Worm (Caenorhabditis elegans) whole organism, L3 larva: ENCODE measurements around the gene dnj-2.

Experiments
- ZK546.5 ChIP-seq: sonication (generic microtip); optimal IDR thresholded peaks from 2 replicates; lab custom pipeline; 2017; ENCODE audit warnings: missing biosample characterization, missing genetic modification characterization
- aly-2 ChIP-seq: fragments of 150-350 bp; optimal IDR thresholded peaks from 2 replicates; lab custom pipeline; 2014; ENCODE audit warnings: missing biosample characterization, missing genetic modification characterization
- ama-1 ChIP-seq: fragments of 150-350 bp; optimal IDR thresholded peaks from 2 replicates; lab custom pipeline; 2018
- ceh-16 ChIP-seq: sonication (generic microtip); optimal IDR thresholded peaks from 2 replicates; lab custom pipeline; 2017; ENCODE audit warnings: missing biosample characterization, missing genetic modification characterization
- ceh-82 ChIP-seq: fragments of 150-350 bp; optimal IDR thresholded peaks from 2 replicates; lab custom pipeline; 2014; ENCODE audit warnings: missing biosample characterization, missing genetic modification characterization
- ceh-9 ChIP-seq: sonication (generic microtip); optimal IDR thresholded peaks from 2 replicates; lab custom pipeline; 2018; ENCODE audit warnings: missing biosample characterization, missing genetic modification characterization
- daf-12 ChIP-seq: fragments of 150-350 bp; optimal IDR thresholded peaks from 2 replicates; lab custom pipeline; 2014; ENCODE audit warnings: missing biosample characterization, missing genetic modification reagents, missing genetic modification characterization
- egl-27 ChIP-seq: sonication (generic microtip); optimal IDR thresholded peaks from 4 replicates; lab custom pipeline; 2017; ENCODE audit warnings: missing biosample characterization, missing genetic modification reagents, missing genetic modification characterization
- egl-5 ChIP-seq: fragments of 150-350 bp; optimal IDR thresholded peaks from 2 replicates; lab custom pipeline; 2017; ENCODE audit warnings: missing biosample characterization, missing genetic modification reagents, missing genetic modification characterization, inconsistent platforms
- elt-1 ChIP-seq: fragments of 150-350 bp; optimal IDR thresholded peaks from 2 replicates; lab custom pipeline; 2014; ENCODE audit warnings: missing biosample characterization, missing genetic modification characterization
- elt-3 ChIP-seq, 3 experiments: fragments of 150-350 bp in 1 of 3; sonication (generic microtip) in 2 of 3; optimal IDR thresholded peaks; 2 replicates in 2 of 3; 4 replicates in 1 of 3; lab custom pipeline; 2014 to 2017; ENCODE audit warnings: missing biosample characterization in 3 of 3, missing genetic modification characterization in 3 of 3
- fkh-10 ChIP-seq: sonication (generic microtip); optimal IDR thresholded peaks from 2 replicates; lab custom pipeline; 2017; ENCODE audit warnings: missing biosample characterization, missing genetic modification reagents, missing genetic modification characterization
- fos-1 ChIP-seq: fragments of 150-350 bp; optimal IDR thresholded peaks from 2 replicates; lab custom pipeline; 2014; ENCODE audit warnings: missing biosample characterization, missing genetic modification characterization
- hmg-11 ChIP-seq: sonication (generic microtip); optimal IDR thresholded peaks from 2 replicates; lab custom pipeline; 2016; ENCODE audit warnings: missing genetic modification characterization, missing compliant biosample characterization
- lin-15B ChIP-seq: fragments of 150-350 bp; optimal IDR thresholded peaks from 2 replicates; lab custom pipeline; 2014; ENCODE audit warnings: missing biosample characterization, missing genetic modification characterization
- lin-39 ChIP-seq: fragments of 150-350 bp; optimal IDR thresholded peaks from 2 replicates; lab custom pipeline; 2018; ENCODE audit warnings: missing biosample characterization, missing genetic modification reagents, missing genetic modification characterization
- lsy-12 ChIP-seq: sonication (generic microtip); optimal IDR thresholded peaks from 2 replicates; lab custom pipeline; 2016; ENCODE audit warnings: mild to moderate bottlenecking, missing genetic modification characterization, missing compliant biosample characterization
- nfya-1 ChIP-seq: sonication (generic microtip); optimal IDR thresholded peaks from 2 replicates; lab custom pipeline; 2017; ENCODE audit warnings: missing genetic modification characterization, mild to moderate bottlenecking, missing compliant biosample characterization, antibody characterized with exemption, moderate library complexity; ENCODE audit not compliant: insufficient read depth
- nhr-11 ChIP-seq: fragments of 150-350 bp; optimal IDR thresholded peaks from 2 replicates; lab custom pipeline; 2014; ENCODE audit warnings: missing biosample characterization, missing genetic modification characterization
- nhr-25 ChIP-seq: sonication (generic microtip); optimal IDR thresholded peaks from 2 replicates; lab custom pipeline; 2017; ENCODE audit warnings: missing biosample characterization, missing genetic modification characterization
- nhr-67 ChIP-seq: fragments of 150-350 bp; optimal IDR thresholded peaks from 2 replicates; lab custom pipeline; 2014; ENCODE audit warnings: missing biosample characterization, missing genetic modification characterization
- nhr-76 ChIP-seq: fragments of 150-350 bp; sonication (generic microtip); optimal IDR thresholded peaks from 5 replicates; lab custom pipeline; 2014; ENCODE audit warnings: missing biosample characterization, missing genetic modification characterization
- pha-4 ChIP-seq: fragments of 150-350 bp; optimal IDR thresholded peaks from 2 replicates; lab custom pipeline; 2014; ENCODE audit warnings: missing biosample characterization, missing genetic modification reagents, missing genetic modification characterization
- pqm-1 ChIP-seq: fragments of 150-350 bp; optimal IDR thresholded peaks from 2 replicates; lab custom pipeline; 2017; ENCODE audit warnings: missing biosample characterization, missing genetic modification characterization, inconsistent platforms
- sea-2 ChIP-seq: fragments of 150-350 bp; sonication (generic microtip); optimal IDR thresholded peaks from 4 replicates; lab custom pipeline; 2014; ENCODE audit warnings: missing biosample characterization, missing genetic modification reagents, missing genetic modification characterization
- skn-1 ChIP-seq: fragments of 150-350 bp; optimal IDR thresholded peaks from 2 replicates; lab custom pipeline; 2014; ENCODE audit warnings: missing biosample characterization, missing genetic modification characterization
- snpc-4 ChIP-seq: fragments of 150-350 bp; optimal IDR thresholded peaks from 2 replicates; lab custom pipeline; 2014; ENCODE audit warnings: missing biosample characterization, missing genetic modification characterization
- unc-62 ChIP-seq: fragments of 150-350 bp; sonication (generic microtip); optimal IDR thresholded peaks from 4 replicates; lab custom pipeline; 2014; ENCODE audit warnings: missing biosample characterization, missing genetic modification reagents, missing genetic modification characterization
- zag-1 ChIP-seq: fragments of 150-350 bp; optimal IDR thresholded peaks from 2 replicates; lab custom pipeline; 2014; ENCODE audit warnings: missing biosample characterization, missing genetic modification characterization
- ztf-4 ChIP-seq: fragments of 150-350 bp; optimal IDR thresholded peaks from 2 replicates; lab custom pipeline; 2014; ENCODE audit warnings: missing biosample characterization, missing genetic modification characterization

Gene dnj-2

DNA sequence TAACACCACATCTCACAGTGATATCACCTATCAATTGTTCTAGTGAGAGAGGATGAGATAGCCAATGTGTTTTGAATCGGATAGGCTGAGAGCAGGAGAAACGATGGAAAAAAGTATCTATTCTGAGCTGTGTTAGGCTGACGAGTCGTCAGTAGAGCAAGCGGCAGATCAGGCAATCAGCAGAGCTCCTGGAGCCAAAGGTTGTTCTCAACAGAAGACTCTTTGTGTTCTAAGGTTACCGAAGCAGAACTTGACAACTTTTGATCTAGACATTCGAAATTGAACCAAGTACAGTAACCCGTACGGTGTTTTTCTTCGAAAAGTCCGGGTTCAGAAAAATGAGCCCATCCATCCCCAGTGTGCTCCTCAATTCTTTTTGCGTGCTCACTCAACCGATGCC is 39.0 kb upstream of the dnj-2 start:
- TF ChIP-seq ztf-4 (tag; lab: Kevin White, UChicago) = no peak
- peak; percentile 8 for TF ChIP-seq nhr-11 (tag; lab: Kevin White, UChicago)
- TF ChIP-seq lin-15B (tag; lab: Kevin White, UChicago) = no peak
- TF ChIP-seq lsy-12 (tag; lab: Kevin White, UChicago) = no peak
- TF ChIP-seq, all 47 proteins: peak for 1

- TF ChIP-seq ZK546.5 (tag; lab: Kevin White, UChicago) (no peak), unc-62 (GFP tag; lab: Kevin White, UChicago) (no peak), zag-1 (tag; lab: Kevin White, UChicago) (no peak), hmg-11 (tag; lab: Kevin White, UChicago) (no peak), lin-15B (tag; lab: Kevin White, UChicago) (no peak), sea-2 (GFP tag; lab: Kevin White, UChicago) (no peak), pqm-1 (no peak), snpc-4 (tag; lab: Kevin White, UChicago) (no peak), egl-27 (no peak), ceh-82 (tag; lab: Kevin White, UChicago) (no peak), elt-3 (tag; optimal IDR thresholded peaks at IDR 0.05; lab: Kevin White, UChicago) (no peak), nhr-11 (tag; lab: Kevin White, UChicago) (no peak), daf-12 (tag; lab: Kevin White, UChicago) (no peak), nhr-76 (tag; lab: Kevin White, UChicago) (no peak)
Measured at ce11 chrIV:11351563-11351962, 37.8 kb upstream of the dnj-2 start.

DNA sequence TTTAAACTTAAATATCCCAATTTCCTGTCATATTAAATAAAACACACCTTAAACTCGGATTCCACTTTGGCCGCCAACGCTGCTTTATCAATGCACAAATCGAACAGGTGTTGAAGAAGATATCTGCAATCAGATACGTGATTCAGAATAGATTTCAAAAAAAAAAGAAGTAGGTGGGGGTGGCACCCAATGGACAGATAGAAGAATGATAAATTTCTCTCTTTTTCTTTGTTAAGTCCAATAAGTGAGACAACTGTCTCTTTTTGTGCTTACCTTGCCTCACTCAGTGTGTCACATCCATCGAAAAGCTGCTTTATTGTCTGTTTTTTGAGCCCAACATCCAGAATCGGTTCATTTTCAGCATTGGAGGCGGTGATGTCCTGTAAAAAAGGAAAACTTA is 37.0 kb upstream of the dnj-2 start:
- no peak for TF ChIP-seq egl-27
- no peak for TF ChIP-seq ama-1 (lab: Kevin White, UChicago)
- TF ChIP-seq nhr-76 (tag; lab: Kevin White, UChicago) = no peak
- no peak for TF ChIP-seq zag-1 (tag; lab: Kevin White, UChicago)
- TF ChIP-seq aly-2 (tag; lab: Kevin White, UChicago) = no peak
- TF ChIP-seq nhr-25 (tag; lab: Kevin White, UChicago) = no peak
- TF ChIP-seq sea-2 (GFP tag; lab: Kevin White, UChicago) = no peak
- TF ChIP-seq fos-1 (tag; lab: Kevin White, UChicago) = no peak
- TF ChIP-seq egl-5 (tag; lab: Kevin White, UChicago) = no peak
- TF ChIP-seq nhr-11 (tag; lab: Kevin White, UChicago) = no peak
- no peak for TF ChIP-seq pha-4 (tag; lab: Kevin White, UChicago)
- TF ChIP-seq lin-15B (tag; lab: Kevin White, UChicago) = no peak
- TF ChIP-seq fkh-10 = no peak
- TF ChIP-seq lin-39 = peak; percentile 29
- TF ChIP-seq nfya-1 (tag; lab: Kevin White, UChicago) = peak; percentile 13
- TF ChIP-seq ceh-16 (tag; lab: Kevin White, UChicago) = no peak
- no peak for TF ChIP-seq ztf-4 (tag; lab: Kevin White, UChicago)

- TF ChIP-seq skn-1 (no peak), nhr-67 (tag; lab: Kevin White, UChicago) (no peak), lin-39 (peak; percentile 62), daf-12 (tag; lab: Kevin White, UChicago) (no peak), lin-15B (tag; lab: Kevin White, UChicago) (no peak), fos-1 (tag; lab: Kevin White, UChicago) (no peak), ceh-82 (tag; lab: Kevin White, UChicago) (no peak), nfya-1 (tag; lab: Kevin White, UChicago) (peak; percentile 41)
Measured at ce11 chrIV:11349747-11350146, 36.0 kb upstream of the dnj-2 start.

DNA sequence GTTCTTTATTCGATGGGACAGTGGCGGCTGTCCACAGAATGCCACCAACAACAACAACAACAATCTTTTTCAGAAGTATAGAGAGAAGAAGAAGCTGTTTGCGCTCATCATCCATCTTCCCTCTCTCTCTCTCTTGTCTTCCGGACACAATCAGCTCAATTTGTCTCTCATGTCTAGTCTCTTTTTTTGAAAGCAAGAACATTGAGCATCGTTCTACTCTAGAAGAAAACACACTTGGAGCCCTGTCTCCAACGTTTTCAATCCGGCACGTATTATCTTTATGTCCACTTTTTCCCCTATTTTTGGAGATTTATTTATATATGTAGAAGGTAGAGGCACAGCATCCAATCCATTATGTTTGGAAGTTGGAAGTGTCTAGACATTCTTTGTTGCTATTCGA is 35.0 kb upstream of the dnj-2 start:
- no peak for TF ChIP-seq nhr-76 (tag; lab: Kevin White, UChicago)
- peak; percentile 69 for TF ChIP-seq lin-39

DNA sequence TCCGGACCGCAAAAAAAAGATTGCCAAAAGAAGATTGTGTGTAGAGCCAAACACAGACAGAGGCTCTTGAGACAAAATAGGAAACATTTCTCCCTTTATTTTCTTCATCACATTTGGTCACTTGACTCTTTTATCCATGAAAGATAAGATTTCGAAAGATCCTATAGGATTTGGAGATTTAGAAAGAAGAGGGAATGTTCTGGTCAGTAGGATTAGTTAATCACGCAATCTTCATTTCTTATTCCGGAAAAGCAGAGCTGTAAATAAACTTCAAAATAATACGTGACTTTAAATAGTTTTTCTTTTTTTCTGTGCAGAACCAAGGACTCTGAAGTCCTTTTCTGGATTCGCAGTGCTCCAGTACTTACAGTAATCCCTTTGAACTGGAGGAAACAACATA is 33.5 kb upstream of the dnj-2 start:
- TF ChIP-seq nfya-1 (tag; lab: Kevin White, UChicago) (peak; percentile 7), ceh-9 (tag; lab: Kevin White, UChicago) (no peak), elt-1 (tag; lab: Kevin White, UChicago) (peak; percentile 43)
